Fruit fly (Drosophila melanogaster): ENCODE data around the gene bigmax.
A peak's percentile ranks its signal among the peaks of the same experiment; 100 is the strongest.

Gene bigmax

DNA sequence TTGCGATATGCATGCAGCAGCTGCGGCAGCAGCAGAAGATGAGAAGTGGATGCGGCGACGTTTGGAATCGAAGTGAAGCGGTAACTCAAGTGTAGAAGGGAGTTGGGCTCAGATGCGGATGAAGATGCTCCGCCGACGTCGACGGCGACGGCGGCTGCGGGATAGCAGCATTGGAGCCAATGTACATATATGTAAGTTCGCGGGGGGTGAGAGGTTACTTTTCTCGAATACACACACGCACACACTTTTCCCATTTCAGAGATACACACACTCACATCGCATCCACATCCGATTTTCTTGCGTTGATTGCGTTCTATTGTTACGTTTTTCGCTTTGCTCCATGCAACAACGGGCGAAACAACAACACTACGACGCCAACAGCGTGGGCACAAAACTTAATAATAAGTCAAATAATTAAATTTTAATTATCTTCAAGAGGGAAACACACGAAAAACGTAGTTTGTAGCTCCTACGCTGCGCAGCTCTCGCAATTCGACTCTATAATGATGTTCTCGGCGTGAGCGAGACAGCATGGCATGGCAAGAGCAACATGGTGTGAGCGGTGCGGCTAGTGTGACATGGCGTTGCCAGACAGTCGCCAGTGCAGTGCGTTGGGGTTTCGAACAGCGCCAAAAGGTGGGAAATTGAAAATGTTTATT lies 43.5 kb downstream of the bigmax start, which contains the start of gene CG18766 (continued):
- TF ChIP-seq Dref (GFP tag; IDR thresholded peaks at IDR 0.05) (peak; percentile 39; the same call in 1 of the 2 replicates), Nf-YB (GFP tag; optimal IDR thresholded peaks at IDR 0.05) (no peak), CG8388 (GFP tag; optimal IDR thresholded peaks at IDR 0.05) (no peak), gsb (GFP tag; IDR thresholded peaks at IDR 0.05) (no peak), fu2 (GFP tag; optimal IDR thresholded peaks at IDR 0.05) (peak; percentile 15), chm (GFP tag; IDR thresholded peaks at IDR 0.05) (no peak), h (optimal IDR thresholded peaks at IDR 0.05) (no peak), CG4404 (GFP tag; IDR thresholded peaks at IDR 0.05) (no peak; the same call in 1 of the 2 replicates), CG3065 (GFP tag; optimal IDR thresholded peaks at IDR 0.05) (no peak), CG10654 (GFP tag; optimal IDR thresholded peaks at IDR 0.05) (no peak), CoRest (tag; optimal IDR thresholded peaks at IDR 0.05) (peak; percentile 23), H2.0 (GFP tag; IDR thresholded peaks at IDR 0.05) (no peak), chn (GFP tag; optimal IDR thresholded peaks at IDR 0.05) (peak; percentile 60), mld (GFP tag; IDR thresholded peaks at IDR 0.05; ENCODE audit: partially characterized antibody) (no peak), cg (GFP tag; optimal IDR thresholded peaks at IDR 0.05) (peak; percentile 84), CG7556 (GFP tag; optimal IDR thresholded peaks at IDR 0.05) (no peak), MESR4 (GFP tag; optimal IDR thresholded peaks at IDR 0.05) (peak; percentile 72), ken (GFP tag; IDR thresholded peaks at IDR 0.05) (0 out of 3 replicates have a peak, but pooled peaks have one; percentile 19), ranshi (GFP tag; IDR thresholded peaks at IDR 0.05) (no peak), Eip74EF (GFP tag; optimal IDR thresholded peaks at IDR 0.05) (no peak), Mad (GFP tag; optimal IDR thresholded peaks at IDR 0.05) (no peak), knrl (GFP tag; IDR thresholded peaks at IDR 0.05; ENCODE audit: partially characterized antibody) (peak; percentile 24; the same call in 1 of the 3 replicates), CG13894 (tag; optimal IDR thresholded peaks at IDR 0.05) (peak; percentile 22), Gsc (GFP tag; IDR thresholded peaks at IDR 0.05) (no peak), vnd (GFP tag; IDR thresholded peaks at IDR 0.05; ENCODE audit: partially characterized antibody) (no peak), CG13123 (GFP tag; optimal IDR thresholded peaks at IDR 0.05) (no peak), sisA (GFP tag; IDR thresholded peaks at IDR 0.05) (no peak), Xbp1 (GFP tag; optimal IDR thresholded peaks at IDR 0.05) (peak; percentile 25), Camta (GFP tag; optimal IDR thresholded peaks at IDR 0.05) (peak; percentile 13), shn (GFP tag; optimal IDR thresholded peaks at IDR 0.05) (no peak), CG18764 (GFP tag; optimal IDR thresholded peaks at IDR 0.05) (no peak), kah (GFP tag; optimal IDR thresholded peaks at IDR 0.05) (peak; percentile 42), bowl (GFP tag; IDR thresholded peaks at IDR 0.05) (no peak), CG15269 (tag; optimal IDR thresholded peaks at IDR 0.05) (peak; percentile 12), CG17385 (GFP tag; optimal IDR thresholded peaks at IDR 0.05) (no peak), tio (GFP tag; optimal IDR thresholded peaks at IDR 0.05) (no peak), CG4820 (GFP tag; optimal IDR thresholded peaks at IDR 0.05) (peak; percentile 4), CG11247 (GFP tag; IDR thresholded peaks at IDR 0.05) (no peak), CG3995 (GFP tag; optimal IDR thresholded peaks at IDR 0.05) (peak; percentile 31), Myb (GFP tag; optimal IDR thresholded peaks at IDR 0.05) (peak; percentile 77)

DNA sequence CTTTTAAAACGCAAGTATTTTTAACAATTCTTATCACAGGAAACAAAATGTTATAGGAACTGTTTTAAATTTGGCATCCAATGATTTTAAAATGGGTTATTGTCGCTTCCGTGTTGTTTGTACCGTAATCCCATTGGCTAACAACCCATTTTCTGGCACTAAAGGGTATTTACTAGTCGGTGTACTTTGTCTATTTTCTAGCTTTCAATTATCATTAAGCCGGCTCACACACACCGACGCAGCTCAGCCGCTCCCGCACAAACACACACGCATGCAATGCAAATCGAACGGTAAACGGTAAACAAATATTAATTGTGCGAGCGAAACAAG lies 43.9 kb downstream of the bigmax start:
- no peak for TF ChIP-seq CG5180 (GFP tag; optimal IDR thresholded peaks at IDR 0.05)
- TF ChIP-seq CG11696 (GFP tag; IDR thresholded peaks at IDR 0.05), result 0 out of 2 replicates have a peak, but pooled peaks have one; percentile 8
- TF ChIP-seq sqz (GFP tag; optimal IDR thresholded peaks at IDR 0.05), result no peak
- TF ChIP-seq jing (GFP tag; optimal IDR thresholded peaks at IDR 0.05), result no peak
- TF ChIP-seq CG1233 (GFP tag; optimal IDR thresholded peaks at IDR 0.05), result no peak
- no peak for TF ChIP-seq CG7928 (GFP tag; optimal IDR thresholded peaks at IDR 0.05)
- TF ChIP-seq CG12942 (GFP tag; optimal IDR thresholded peaks at IDR 0.05), result no peak
- TF ChIP-seq chn (GFP tag; optimal IDR thresholded peaks at IDR 0.05), result no peak
- peak; percentile 9 for TF ChIP-seq CG15601 (tag; optimal IDR thresholded peaks at IDR 0.05)
- TF ChIP-seq sim (GFP tag; IDR thresholded peaks at IDR 0.05), result no peak
- TF ChIP-seq Dp (GFP tag; optimal IDR thresholded peaks at IDR 0.05), result no peak
- no peak for TF ChIP-seq crc (GFP tag; optimal IDR thresholded peaks at IDR 0.05)
- no peak for TF ChIP-seq CG9876 (GFP tag; optimal IDR thresholded peaks at IDR 0.05)
- no peak for TF ChIP-seq ap (GFP tag; IDR thresholded peaks at IDR 0.05)

Measured in whole organism, embryonic.